Fruit fly (Drosophila melanogaster): Measurements from ENCODE around the gene Cyp4d14.

DNA sequence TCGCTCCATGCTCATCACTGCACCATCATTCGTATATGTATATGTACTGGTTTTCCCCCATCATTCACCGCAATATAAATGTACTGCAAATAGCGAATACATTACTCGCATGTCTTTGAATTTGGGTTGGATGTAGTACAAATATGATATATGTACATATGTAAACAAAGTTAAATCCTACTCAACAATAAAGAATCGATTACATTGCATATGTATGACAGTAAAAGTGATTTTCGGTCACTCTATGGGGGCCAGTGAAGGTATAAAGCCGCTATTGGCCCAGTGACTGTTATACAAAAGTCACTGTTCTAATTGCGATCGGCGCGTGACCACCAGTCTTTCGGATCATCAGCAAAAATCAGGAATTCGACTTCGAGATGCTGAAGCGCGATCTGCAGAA lies 12.4 kb upstream of the Cyp4d14 start, which contains the start of gene CG3457:
- TF ChIP-seq CG8301 (tag; optimal IDR thresholded peaks at IDR 0.05) (no peak), CG32121 (GFP tag; IDR thresholded peaks at IDR 0.05) (no peak), CG8159 (tag; optimal IDR thresholded peaks at IDR 0.05) (no peak)

Measured in whole organism, pupa.